Fruit fly (Drosophila melanogaster) S2 (cell line): ENCODE data around the gene CG34376.

Experiments
- CG8478 ChIP-seq: fragments of >200 bp; optimal IDR thresholded peaks from 2 replicates; lab custom pipeline; 2018
- CTCF ChIP-seq, 2 experiments: fragments of >200 bp; optimal IDR thresholded peaks; 2 replicates each; lab custom pipeline; 2018

DNA sequence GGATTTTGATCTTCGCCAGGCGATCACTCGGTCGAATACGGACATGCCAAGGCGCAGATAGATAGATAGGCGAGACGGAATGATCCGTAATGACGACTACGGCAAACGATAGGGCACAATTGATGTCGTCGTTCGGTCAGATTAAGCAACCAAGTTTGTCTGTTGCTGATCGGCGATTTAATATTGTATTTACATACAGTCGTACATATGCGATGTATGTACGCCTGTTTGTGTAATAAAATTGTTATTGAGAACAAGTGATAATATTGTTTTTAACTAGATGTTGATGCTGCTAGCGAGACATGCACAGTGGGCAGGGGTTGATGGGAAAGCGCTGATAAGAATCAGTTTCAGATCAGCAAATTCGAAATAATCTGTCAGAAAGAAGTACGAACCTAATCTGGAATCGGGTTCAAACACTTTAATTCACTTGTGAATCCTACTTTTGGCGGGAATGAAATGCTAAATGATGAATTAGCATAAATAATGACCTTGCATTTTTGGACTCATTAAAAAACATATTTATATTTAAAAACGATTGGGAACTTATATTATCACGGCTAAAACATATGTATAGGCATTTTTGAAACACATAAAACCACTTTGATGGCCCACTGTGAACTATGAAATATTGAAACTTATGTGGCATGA is 7.6 kb downstream of the CG34376 start:
- TF ChIP-seq CTCF (optimal IDR thresholded peaks at IDR 0.05; lab: Kevin White, UChicago) (no peak), CG8478 (lab: Kevin White, UChicago) (no peak)
